Fruit fly (Drosophila melanogaster) whole organism, embryonic: ENCODE results near the gene POLDIP2.

Experiments
- Atf6 ChIP-seq: fragments of 200-800 bp; sonication (Bioruptor generic); IDR thresholded peaks from 2 replicates; pipeline ENCODE4 v1.3.6; 2022; ENCODE audit warnings: missing biosample characterization, missing genetic modification characterization
- CG11696 ChIP-seq: fragments of 200-800 bp; sonication (Bioruptor generic); IDR thresholded peaks from 2 replicates; pipeline ENCODE4 v1.3.6; 2022; ENCODE audit warnings: missing biosample characterization, missing genetic modification characterization
- CG12299 ChIP-seq: fragments of 200-800 bp; sonication (Bioruptor generic); optimal IDR thresholded peaks from 2 replicates; lab custom pipeline; 2018; ENCODE audit warnings: missing biosample characterization, mild to moderate bottlenecking, missing genetic modification characterization
- CG13424 ChIP-seq: fragments of 200-800 bp; sonication (Bioruptor generic); optimal IDR thresholded peaks from 2 replicates; lab custom pipeline; 2019; ENCODE audit warnings: missing biosample characterization, mild to moderate bottlenecking, missing genetic modification characterization, moderate library complexity
- CG15514 ChIP-seq: fragments of 200-800 bp; sonication (Bioruptor generic); optimal IDR thresholded peaks from 3 replicates; lab custom pipeline; 2017; ENCODE audit warnings: missing biosample characterization, missing genetic modification characterization, mild to moderate bottlenecking, moderate library complexity, missing genetic modification reagents
- CG17612 ChIP-seq: fragments of 200-800 bp; sonication (Bioruptor generic); IDR thresholded peaks from 2 replicates; pipeline ENCODE4 v1.3.6; 2022; ENCODE audit warnings: missing biosample characterization, missing genetic modification characterization
- CG1832 ChIP-seq: fragments of 200-800 bp; sonication (Bioruptor generic); optimal IDR thresholded peaks from 2 replicates; lab custom pipeline; 2017; ENCODE audit warnings: missing biosample characterization, mild to moderate bottlenecking, missing genetic modification characterization, inconsistent platforms
- CG18619 ChIP-seq: fragments of 200-800 bp; sonication (Bioruptor generic); optimal IDR thresholded peaks from 3 replicates; lab custom pipeline; 2017; ENCODE audit warnings: missing biosample characterization, mild to moderate bottlenecking, missing genetic modification characterization
- CG2875 ChIP-seq: fragments of 200-800 bp; sonication (Bioruptor generic); optimal IDR thresholded peaks from 2 replicates; lab custom pipeline; 2017; ENCODE audit warnings: missing biosample characterization, mild to moderate bottlenecking, missing genetic modification characterization, missing genetic modification reagents
- CG2889 ChIP-seq: fragments of 200-800 bp; sonication (Bioruptor generic); IDR thresholded peaks from 3 replicates; pipeline ENCODE4 v1.3.6; 2022; ENCODE audit warnings: missing biosample characterization, missing genetic modification characterization
- CG30403 ChIP-seq: fragments of 200-800 bp; sonication (Bioruptor generic); optimal IDR thresholded peaks from 3 replicates; lab custom pipeline; 2016; ENCODE audit warnings: missing biosample characterization, missing genetic modification characterization
- CG32532 ChIP-seq: fragments of 200-800 bp; sonication (Bioruptor generic); IDR thresholded peaks from 2 replicates; pipeline ENCODE4 v1.3.6; 2022; ENCODE audit warnings: missing biosample characterization, missing genetic modification characterization
- CG3838 ChIP-seq: fragments of 200-800 bp; sonication (Bioruptor generic); optimal IDR thresholded peaks from 3 replicates; lab custom pipeline; 2016; ENCODE audit warnings: missing biosample characterization, missing genetic modification characterization
- CG4360 ChIP-seq: fragments of 200-800 bp; sonication (Bioruptor generic); IDR thresholded peaks from 2 replicates; pipeline ENCODE4 v1.3.6; 2022; ENCODE audit warnings: missing biosample characterization, missing genetic modification characterization
- CG43689 ChIP-seq: fragments of 200-800 bp; sonication (Bioruptor generic); IDR thresholded peaks from 2 replicates; pipeline ENCODE4 v1.3.6; 2022; ENCODE audit warnings: missing biosample characterization, missing genetic modification characterization
- CG4820 ChIP-seq: fragments of 200-800 bp; sonication (Bioruptor generic); optimal IDR thresholded peaks from 3 replicates; lab custom pipeline; 2016; ENCODE audit warnings: missing biosample characterization, missing genetic modification characterization
- CG6254 ChIP-seq: fragments of 200-800 bp; sonication (Bioruptor generic); optimal IDR thresholded peaks from 3 replicates; lab custom pipeline; 2017; ENCODE audit warnings: mild to moderate bottlenecking, missing biosample characterization, missing genetic modification reagents, missing genetic modification characterization
- CG6272 ChIP-seq: fragments of 200-800 bp; sonication (Bioruptor generic); IDR thresholded peaks from 2 replicates; pipeline ENCODE4 v1.3.6; 2022; ENCODE audit warnings: missing biosample characterization, missing genetic modification characterization
- CG7271 ChIP-seq: fragments of 200-800 bp; sonication (Bioruptor generic); optimal IDR thresholded peaks from 2 replicates; lab custom pipeline; 2018; ENCODE audit warnings: missing biosample characterization, mild to moderate bottlenecking, missing genetic modification characterization, moderate library complexity
- CG8388 ChIP-seq: fragments of 200-800 bp; sonication (Bioruptor generic); optimal IDR thresholded peaks from 2 replicates; lab custom pipeline; 2019; ENCODE audit warnings: missing biosample characterization, mild to moderate bottlenecking, missing genetic modification characterization, moderate library complexity
- CG9876 ChIP-seq: fragments of 200-800 bp; sonication (Bioruptor generic); optimal IDR thresholded peaks from 2 replicates; lab custom pipeline; 2016; ENCODE audit warnings: missing biosample characterization, missing genetic modification characterization
- D ChIP-seq, 2 experiments: fragments of 200-800 bp in 1 of 2; fragments of >200 bp in 1 of 2; sonication (Bioruptor generic) in 1 of 2; optimal IDR thresholded peaks; 2 replicates in 1 of 2; 3 replicates in 1 of 2; lab custom pipeline; 2017; ENCODE audit warnings: mild to moderate bottlenecking in 1 of 2, missing biosample characterization in 1 of 2, missing genetic modification characterization in 1 of 2, missing genetic modification reagents in 1 of 2
- Deaf1 ChIP-seq: fragments of 200-800 bp; optimal IDR thresholded peaks from 3 replicates; lab custom pipeline; 2019; ENCODE audit warnings: missing biosample characterization, mild to moderate bottlenecking, missing genetic modification characterization, moderate library complexity
- Dip2 ChIP-seq: fragments of 200-800 bp; sonication (Bioruptor generic); IDR thresholded peaks from 2 replicates; pipeline ENCODE4 v1.3.6; 2022; ENCODE audit warnings: missing biosample characterization, missing genetic modification characterization
- Fer1 ChIP-seq: fragments of 200-800 bp; sonication (Bioruptor generic); optimal IDR thresholded peaks from 2 replicates; lab custom pipeline; 2017; ENCODE audit warnings: missing biosample characterization, mild to moderate bottlenecking, missing genetic modification characterization
- HLH4C ChIP-seq: fragments of 200-800 bp; sonication (Bioruptor generic); IDR thresholded peaks from 3 replicates; pipeline ENCODE4 v1.3.6; 2022; ENCODE audit warnings: missing biosample characterization, missing genetic modification characterization; ENCODE audit not compliant: partially characterized antibody
- Hey ChIP-seq: fragments of 200-800 bp; sonication (Bioruptor generic); optimal IDR thresholded peaks from 3 replicates; lab custom pipeline; 2018; ENCODE audit warnings: missing biosample characterization, mild to moderate bottlenecking, missing genetic modification characterization
- Hr39 ChIP-seq: fragments of >200 bp; optimal IDR thresholded peaks from 2 replicates; lab custom pipeline; 2017
- Kr ChIP-seq: fragments of 200-800 bp; sonication (Bioruptor generic); optimal IDR thresholded peaks from 2 replicates; lab custom pipeline; 2017; ENCODE audit warnings: missing biosample characterization, mild to moderate bottlenecking, missing genetic modification characterization
- Mad ChIP-seq: fragments of 200-800 bp; sonication (Bioruptor generic); optimal IDR thresholded peaks from 2 replicates; lab custom pipeline; 2016; ENCODE audit warnings: missing biosample characterization, missing genetic modification characterization
- Nf-YC ChIP-seq: fragments of 200-800 bp; optimal IDR thresholded peaks from 3 replicates; lab custom pipeline; 2019; ENCODE audit warnings: missing biosample characterization, mild to moderate bottlenecking, missing genetic modification characterization, moderate library complexity
- NfI ChIP-seq: fragments of 200-800 bp; sonication (Bioruptor generic); optimal IDR thresholded peaks from 3 replicates; lab custom pipeline; 2018; ENCODE audit warnings: missing biosample characterization, mild to moderate bottlenecking, missing genetic modification characterization, moderate library complexity
- Oli ChIP-seq: fragments of 200-800 bp; sonication (Bioruptor generic); optimal IDR thresholded peaks from 2 replicates; lab custom pipeline; 2018; ENCODE audit warnings: missing biosample characterization, mild to moderate bottlenecking, missing genetic modification characterization, moderate library complexity
- Stat92E ChIP-seq, 3 experiments: fragments of >200 bp in 2 of 3; fragments of 200-800 bp in 1 of 3; sonication (Bioruptor generic) in 1 of 3; optimal IDR thresholded peaks; 2 replicates each; lab custom pipeline; 2017 to 2019; ENCODE audit warnings: missing biosample characterization in 3 of 3, missing genetic modification characterization in 3 of 3, mild to moderate bottlenecking in 1 of 3, moderate library complexity in 1 of 3
- br ChIP-seq: fragments of >200 bp; optimal IDR thresholded peaks from 2 replicates; lab custom pipeline; 2017
- cad ChIP-seq: fragments of >200 bp; optimal IDR thresholded peaks from 2 replicates; lab custom pipeline; 2017; ENCODE audit warnings: missing biosample characterization, missing genetic modification characterization
- caup ChIP-seq: fragments of 200-800 bp; sonication (Bioruptor generic); optimal IDR thresholded peaks from 3 replicates; lab custom pipeline; 2017; ENCODE audit warnings: missing biosample characterization, mild to moderate bottlenecking, missing genetic modification characterization, moderate library complexity; ENCODE audit not compliant: severe bottlenecking
- chif ChIP-seq, 2 experiments: fragments of 200-800 bp; sonication (Bioruptor generic); optimal IDR thresholded peaks; 3 replicates each; lab custom pipeline; 2016; ENCODE audit warnings: missing biosample characterization in 2 of 2, missing genetic modification characterization in 2 of 2
- crp ChIP-seq, 2 experiments: fragments of 200-800 bp; sonication (Bioruptor generic); optimal IDR thresholded peaks; 2 replicates in 1 of 2; 3 replicates in 1 of 2; lab custom pipeline; 2017; ENCODE audit warnings: missing biosample characterization in 2 of 2, missing genetic modification characterization in 2 of 2, mild to moderate bottlenecking in 1 of 2, moderate library complexity in 1 of 2
- danr ChIP-seq: fragments of 200-800 bp; sonication (Bioruptor generic); IDR thresholded peaks from 2 replicates; pipeline ENCODE4 v1.3.6; 2022; ENCODE audit warnings: missing biosample characterization, missing genetic modification characterization
- dm ChIP-seq: fragments of 200-800 bp; sonication (Bioruptor generic); optimal IDR thresholded peaks from 3 replicates; lab custom pipeline; 2016; ENCODE audit warnings: missing biosample characterization, missing genetic modification characterization
- ewg ChIP-seq: fragments of 200-800 bp; sonication (Bioruptor generic); optimal IDR thresholded peaks from 3 replicates; lab custom pipeline; 2017; ENCODE audit warnings: mild to moderate bottlenecking, missing biosample characterization, missing genetic modification reagents, missing genetic modification characterization
- lbe ChIP-seq: fragments of 200-800 bp; sonication (Bioruptor generic); optimal IDR thresholded peaks from 2 replicates; lab custom pipeline; 2016; ENCODE audit warnings: missing biosample characterization, mild to moderate bottlenecking, missing genetic modification characterization
- pros ChIP-seq: fragments of 200-800 bp; sonication (Bioruptor generic); optimal IDR thresholded peaks from 3 replicates; lab custom pipeline; 2019; ENCODE audit warnings: missing biosample characterization, mild to moderate bottlenecking, missing genetic modification characterization, moderate library complexity
- schlank ChIP-seq: fragments of 200-800 bp; sonication (Bioruptor generic); optimal IDR thresholded peaks from 2 replicates; lab custom pipeline; 2018; ENCODE audit warnings: missing biosample characterization, mild to moderate bottlenecking, missing genetic modification characterization
- sim ChIP-seq: fragments of 200-800 bp; sonication (Bioruptor generic); IDR thresholded peaks from 2 replicates; pipeline ENCODE4 v1.3.6; 2022; ENCODE audit warnings: missing biosample characterization, missing genetic modification characterization
- sob ChIP-seq: fragments of 200-800 bp; sonication (Bioruptor generic); IDR thresholded peaks from 2 replicates; pipeline ENCODE4 v1.3.6; 2022; ENCODE audit warnings: missing biosample characterization, missing genetic modification characterization
- tgo ChIP-seq: fragments of 200-800 bp; sonication (Bioruptor generic); IDR thresholded peaks from 3 replicates; pipeline ENCODE4 v1.3.6; 2022; ENCODE audit warnings: missing biosample characterization, missing genetic modification characterization
- twi ChIP-seq: fragments of 200-800 bp; optimal IDR thresholded peaks from 2 replicates; lab custom pipeline; 2019; ENCODE audit warnings: missing biosample characterization, mild to moderate bottlenecking, missing genetic modification characterization, moderate library complexity
- yki ChIP-seq: fragments of >200 bp; optimal IDR thresholded peaks from 3 replicates; lab custom pipeline; 2018

Gene POLDIP2

DNA sequence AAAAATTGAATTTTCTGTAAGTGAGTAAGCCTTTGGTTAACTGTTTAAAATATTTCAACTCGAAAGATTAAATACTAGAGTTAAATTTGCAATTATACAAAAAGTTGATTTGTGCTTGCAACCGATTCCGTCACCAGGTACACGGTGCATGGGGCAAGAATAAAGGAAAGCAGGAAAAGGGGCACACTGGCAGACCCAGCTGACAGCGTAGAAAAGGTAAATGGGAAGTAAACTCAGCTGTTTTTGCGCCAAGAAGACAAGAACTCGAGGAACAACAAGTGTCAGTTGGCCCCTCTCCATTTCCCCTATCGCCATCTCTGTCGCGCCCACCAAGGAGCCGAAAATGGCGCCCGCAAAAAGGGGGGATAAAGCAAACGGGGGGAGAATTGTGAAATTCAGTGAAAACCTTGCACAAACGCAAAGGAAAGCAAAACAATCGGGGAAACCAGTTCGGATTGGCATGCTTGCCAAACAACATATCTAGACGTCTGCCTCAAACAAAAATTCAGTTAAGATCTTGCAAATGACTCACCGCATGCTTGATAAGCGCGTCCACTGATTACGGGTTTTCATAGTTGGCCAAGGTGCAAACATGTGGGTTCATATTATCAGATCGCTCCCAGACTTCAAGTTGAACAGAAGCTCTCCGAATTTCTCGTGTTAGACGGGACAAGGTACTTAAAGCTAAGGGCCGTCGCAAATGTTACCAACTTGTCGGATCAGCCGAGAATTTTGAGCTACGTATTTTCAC lies 4.2 kb upstream of the POLDIP2 start (continued):
- TF ChIP-seq CG6254 (GFP tag; lab: Kevin White, UChicago) (no peak), CG4360 (GFP tag; lab: Robert Waterston, UW) (no peak), twi (no peak), CG32532 (GFP tag; lab: Robert Waterston, UW) (0 out of 2 replicates have a peak, but pooled peaks have one; percentile 34), CG1832 (GFP tag; lab: Kevin White, UChicago) (peak; percentile 54), CG17612 (GFP tag; lab: Robert Waterston, UW) (no peak), Fer1 (GFP tag; lab: Kevin White, UChicago) (no peak), danr (no peak), CG11696 (no peak), pros (GFP tag; lab: Kevin White, UChicago) (peak; percentile 25), chif (GFP tag; optimal IDR thresholded peaks at IDR 0.05; lab: Kevin White, UChicago) (no peak), NfI (GFP tag; lab: Kevin White, UChicago) (no peak), sob (no peak), cad (GFP tag; lab: Kevin White, UChicago) (no peak), Oli (tag; lab: Kevin White, UChicago) (no peak), CG7271 (no peak), Deaf1 (tag; lab: Kevin White, UChicago) (no peak), CG18619 (GFP tag; lab: Kevin White, UChicago) (no peak), schlank (tag; lab: Kevin White, UChicago) (no peak), Hey (tag; lab: Kevin White, UChicago) (no peak), CG4820 (GFP tag; lab: Kevin White, UChicago) (no peak), CG9876 (GFP tag; lab: Kevin White, UChicago) (no peak), tgo (no peak), Stat92E (GFP tag; optimal IDR thresholded peaks at IDR 0.05; lab: Kevin White, UChicago) (peak in 1 of 3 experiments; percentile 30), CG8388 (GFP tag; lab: Kevin White, UChicago) (no peak), dm (GFP tag; lab: Kevin White, UChicago) (no peak), Atf6 (GFP tag; lab: Robert Waterston, UW) (no peak), Kr (GFP tag; lab: Kevin White, UChicago) (no peak), CG13424 (tag; lab: Kevin White, UChicago) (no peak), CG15514 (GFP tag; lab: Kevin White, UChicago) (peak; percentile 63), caup (GFP tag; lab: Kevin White, UChicago) (no peak), ewg (GFP tag; lab: Kevin White, UChicago) (no peak), HLH4C (no peak), CG43689 (GFP tag; lab: Robert Waterston, UW) (no peak), CG2875 (GFP tag; lab: Kevin White, UChicago) (no peak), CG3838 (GFP tag; lab: Kevin White, UChicago) (no peak), sim (GFP tag; lab: Robert Waterston, UW) (no peak), br (no peak), CG6272 (GFP tag; lab: Robert Waterston, UW) (no peak), Nf-YC (tag; lab: Kevin White, UChicago) (peak; percentile 26), lbe (GFP tag; lab: Kevin White, UChicago) (no peak), yki (lab: Kevin White, UChicago) (no peak), Hr39 (lab: Kevin White, UChicago) (no peak), CG12299 (tag; lab: Kevin White, UChicago) (no peak), CG30403 (GFP tag; lab: Kevin White, UChicago) (no peak), CG2889 (GFP tag; lab: Robert Waterston, UW) (no peak), Mad (GFP tag; lab: Kevin White, UChicago) (no peak), Dip2 (GFP tag; lab: Robert Waterston, UW) (no peak), crp (GFP tag; optimal IDR thresholded peaks at IDR 0.05; lab: Kevin White, UChicago) (peak; percentile 67 to 94), D (optimal IDR thresholded peaks at IDR 0.05; lab: Kevin White, UChicago) (no peak), D (GFP tag; optimal IDR thresholded peaks at IDR 0.05; lab: Kevin White, UChicago) (no peak)
